Fruit fly (Drosophila melanogaster): ENCODE measurements around the gene CG11537.

The CG11537 gene

DNA sequence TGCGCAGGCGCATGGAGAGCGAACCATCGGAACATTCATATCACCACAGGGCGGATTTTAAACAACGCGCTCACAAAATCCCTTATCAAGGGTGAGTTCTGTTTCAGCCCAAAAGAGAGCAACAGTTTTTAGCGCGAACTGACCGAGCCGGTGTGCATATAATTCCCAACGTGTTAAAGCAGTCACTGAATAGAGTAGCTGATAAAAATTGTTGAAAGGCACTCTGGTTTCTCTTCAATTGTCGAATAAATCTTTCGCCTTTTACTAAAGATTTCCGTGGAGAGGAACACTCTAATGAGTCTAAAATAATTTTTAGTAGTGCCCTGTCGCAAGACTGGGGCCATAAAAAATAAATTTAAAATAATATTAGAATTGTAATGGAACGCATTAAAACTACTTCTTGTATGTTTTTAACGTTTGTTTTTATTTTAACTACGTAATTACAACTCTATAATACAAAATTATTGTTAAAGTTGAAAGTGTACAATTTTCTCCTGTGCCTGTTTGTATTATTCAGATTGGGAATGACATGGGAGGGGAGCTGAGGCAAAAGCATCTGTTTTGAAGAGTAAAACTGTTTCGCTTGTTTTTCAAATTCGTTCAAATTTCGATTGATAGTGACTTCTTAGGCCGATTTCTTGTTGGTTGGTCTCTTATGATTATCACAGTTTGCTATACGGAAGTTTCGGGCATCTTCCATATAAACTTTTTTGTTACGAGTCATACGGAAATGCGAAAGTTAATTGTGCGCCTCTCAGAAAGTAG lies 52.5 kb downstream of the CG11537 start (continued):
- peak; percentile 26; the same call in 1 of the 2 replicates for TF ChIP-seq Adf1 (GFP tag; IDR thresholded peaks at IDR 0.05)
- TF ChIP-seq Bgb (GFP tag; IDR thresholded peaks at IDR 0.05; ENCODE audit: partially characterized antibody): peak; percentile 63; the same call in 1 of the 2 replicates
- peak; percentile 40; the same call in 1 of the 2 replicates for TF ChIP-seq E2f1 (GFP tag; IDR thresholded peaks at IDR 0.05)
- TF ChIP-seq CG10959 (GFP tag; IDR thresholded peaks at IDR 0.05): peak; percentile 60
- TF ChIP-seq CG15269 (tag; optimal IDR thresholded peaks at IDR 0.05): peak; percentile 50
- peak; percentile 1 for TF ChIP-seq Max (GFP tag; optimal IDR thresholded peaks at IDR 0.05)
- TF ChIP-seq fd96Cb (tag; optimal IDR thresholded peaks at IDR 0.05): peak; percentile 27
- TF ChIP-seq Taf1 (GFP tag; IDR thresholded peaks at IDR 0.05): no peak
- peak; percentile 1 for TF ChIP-seq trem (tag; optimal IDR thresholded peaks at IDR 0.05)
- peak; percentile 55 for TF ChIP-seq grau (tag; optimal IDR thresholded peaks at IDR 0.05)
- TF ChIP-seq chif (GFP tag; optimal IDR thresholded peaks at IDR 0.05): peak; percentile 24 to 33
- TF ChIP-seq exex (tag; optimal IDR thresholded peaks at IDR 0.05): peak; percentile 53
- peak; percentile 21 for TF ChIP-seq CTCF (GFP tag; optimal IDR thresholded peaks at IDR 0.05)
- peak; percentile 76 for TF ChIP-seq scrt (GFP tag; optimal IDR thresholded peaks at IDR 0.05)
- peak; percentile 13 for TF ChIP-seq CG4328 (GFP tag; optimal IDR thresholded peaks at IDR 0.05)
- peak; percentile 29 for TF ChIP-seq CG2875 (GFP tag; optimal IDR thresholded peaks at IDR 0.05)
- TF ChIP-seq CG18476 (GFP tag; optimal IDR thresholded peaks at IDR 0.05): peak; percentile 5
- TF ChIP-seq Dek (tag; optimal IDR thresholded peaks at IDR 0.05): peak; percentile 52
- peak; percentile 69 for TF ChIP-seq Nf-YA (GFP tag; IDR thresholded peaks at IDR 0.05)
- TF ChIP-seq gsb-n (tag; optimal IDR thresholded peaks at IDR 0.05): peak; percentile 62
- peak; percentile 64 for TF ChIP-seq NC2β (GFP tag; optimal IDR thresholded peaks at IDR 0.05)
- TF ChIP-seq C15 (GFP tag; IDR thresholded peaks at IDR 0.05): no peak
- peak; percentile 67 for TF ChIP-seq CG1024 (GFP tag; IDR thresholded peaks at IDR 0.05)
- TF ChIP-seq tll (GFP tag; optimal IDR thresholded peaks at IDR 0.05): peak in 1 of 2 experiments; percentile 63
- TF ChIP-seq CG2889 (GFP tag; IDR thresholded peaks at IDR 0.05): 0 out of 3 replicates have a peak, but pooled peaks have one; percentile 24
- TF ChIP-seq CG15601 (tag; optimal IDR thresholded peaks at IDR 0.05): peak; percentile 81
- TF ChIP-seq HLH54F (GFP tag; optimal IDR thresholded peaks at IDR 0.05): peak; percentile 36
- TF ChIP-seq zf30C (GFP tag; optimal IDR thresholded peaks at IDR 0.05): peak; percentile 46
- peak; percentile 48 for TF ChIP-seq lbe (GFP tag; optimal IDR thresholded peaks at IDR 0.05)
- TF ChIP-seq mirr (GFP tag; optimal IDR thresholded peaks at IDR 0.05): peak; percentile 37
- peak; percentile 22 for TF ChIP-seq CG15011 (GFP tag; optimal IDR thresholded peaks at IDR 0.05)
- peak; percentile 41; the same call in 1 of the 2 replicates for TF ChIP-seq CG10366 (GFP tag; IDR thresholded peaks at IDR 0.05)
- TF ChIP-seq CG34376 (GFP tag; optimal IDR thresholded peaks at IDR 0.05): peak; percentile 30
- TF ChIP-seq CG7745 (tag; optimal IDR thresholded peaks at IDR 0.05): peak; percentile 41
- TF ChIP-seq pho (GFP tag; optimal IDR thresholded peaks at IDR 0.05): peak; percentile 16
- peak; percentile 65 for TF ChIP-seq repo (GFP tag; optimal IDR thresholded peaks at IDR 0.05)
- TF ChIP-seq CG11398 (GFP tag; optimal IDR thresholded peaks at IDR 0.05): peak; percentile 24
- TF ChIP-seq CG8388 (GFP tag; optimal IDR thresholded peaks at IDR 0.05): peak; percentile 4
- TF ChIP-seq NC2α (GFP tag; optimal IDR thresholded peaks at IDR 0.05): peak; percentile 8
- peak; percentile 23 for TF ChIP-seq phol (tag; optimal IDR thresholded peaks at IDR 0.05)
- TF ChIP-seq CG10431 (GFP tag; optimal IDR thresholded peaks at IDR 0.05): peak; percentile 23
- peak; percentile 72 for TF ChIP-seq ewg (GFP tag; optimal IDR thresholded peaks at IDR 0.05)
- 0 out of 2 replicates have a peak, but pooled peaks have one; percentile 5 for TF ChIP-seq CG8765 (GFP tag; IDR thresholded peaks at IDR 0.05)
- 0 out of 4 replicates have a peak, but pooled peaks have one; percentile 69 for TF ChIP-seq chinmo (GFP tag; IDR thresholded peaks at IDR 0.05; ENCODE audit: partially characterized antibody)
- peak; percentile 40 for TF ChIP-seq onecut (GFP tag; IDR thresholded peaks at IDR 0.05)
- TF ChIP-seq zen (tag; optimal IDR thresholded peaks at IDR 0.05): peak; percentile 48
- TF ChIP-seq nom (GFP tag; optimal IDR thresholded peaks at IDR 0.05): peak; percentile 18
- peak; percentile 45; the same call in 1 of the 2 replicates for TF ChIP-seq cas (GFP tag; IDR thresholded peaks at IDR 0.05)

All from whole organism, embryonic.